Fruit fly (Drosophila melanogaster) whole organism, embryonic: ENCODE data around the gene Eip63E.

ENCODE experiments used
- Asciz ChIP-seq: fragments of 200-800 bp; sonication (Bioruptor generic); optimal IDR thresholded peaks from 2 replicates; lab custom pipeline; 2017; ENCODE audit warnings: missing biosample characterization, mild to moderate bottlenecking, missing genetic modification characterization, missing genetic modification reagents
- Atf3 ChIP-seq: fragments of 200-800 bp; sonication (Bioruptor generic); optimal IDR thresholded peaks from 3 replicates; lab custom pipeline; 2016; ENCODE audit warnings: missing biosample characterization, missing genetic modification characterization
- B-H2 ChIP-seq: fragments of 200-800 bp; sonication (Bioruptor generic); optimal IDR thresholded peaks from 2 replicates; lab custom pipeline; 2018; ENCODE audit warnings: missing biosample characterization, mild to moderate bottlenecking, missing genetic modification characterization
- CG10209 ChIP-seq: fragments of 200-800 bp; sonication (Bioruptor generic); optimal IDR thresholded peaks from 3 replicates; lab custom pipeline; 2017; ENCODE audit warnings: missing biosample characterization, mild to moderate bottlenecking, missing genetic modification characterization, missing genetic modification reagents
- CG10321 ChIP-seq: fragments of 200-800 bp; sonication (Bioruptor generic); IDR thresholded peaks from 2 replicates; pipeline ENCODE4 v1.3.6; 2022; ENCODE audit warnings: missing biosample characterization, missing genetic modification characterization
- CG11695 ChIP-seq: fragments of 200-800 bp; sonication (Bioruptor generic); IDR thresholded peaks from 3 replicates; pipeline ENCODE4 v1.3.6; 2022; ENCODE audit warnings: missing biosample characterization, missing genetic modification characterization
- CG12104 ChIP-seq: fragments of 200-800 bp; sonication (Bioruptor generic); optimal IDR thresholded peaks from 3 replicates; lab custom pipeline; 2016; ENCODE audit warnings: missing biosample characterization, missing genetic modification characterization
- CG12659 ChIP-seq: fragments of 200-800 bp; sonication (Bioruptor generic); optimal IDR thresholded peaks from 3 replicates; lab custom pipeline; 2017; ENCODE audit warnings: mild to moderate bottlenecking, missing biosample characterization, missing genetic modification reagents, missing genetic modification characterization
- CG12769 ChIP-seq: fragments of 200-800 bp; sonication (Bioruptor generic); optimal IDR thresholded peaks from 2 replicates; lab custom pipeline; 2019; ENCODE audit warnings: missing biosample characterization, mild to moderate bottlenecking, missing genetic modification characterization, moderate library complexity
- CG15073 ChIP-seq: fragments of 200-800 bp; sonication (Bioruptor generic); optimal IDR thresholded peaks from 2 replicates; lab custom pipeline; 2016; ENCODE audit warnings: missing biosample characterization, missing genetic modification characterization
- CG15269 ChIP-seq: fragments of 200-800 bp; sonication (Bioruptor generic); optimal IDR thresholded peaks from 2 replicates; lab custom pipeline; 2018; ENCODE audit warnings: missing biosample characterization, mild to moderate bottlenecking, missing genetic modification characterization, moderate library complexity
- CG15514 ChIP-seq: fragments of 200-800 bp; sonication (Bioruptor generic); optimal IDR thresholded peaks from 3 replicates; lab custom pipeline; 2017; ENCODE audit warnings: missing biosample characterization, missing genetic modification characterization, mild to moderate bottlenecking, moderate library complexity, missing genetic modification reagents
- CG18011 ChIP-seq: fragments of 200-800 bp; sonication (Bioruptor generic); optimal IDR thresholded peaks from 2 replicates; lab custom pipeline; 2017; ENCODE audit warnings: missing biosample characterization, missing genetic modification characterization, mild to moderate bottlenecking, moderate library complexity, missing genotype
- CG18619 ChIP-seq: fragments of 200-800 bp; sonication (Bioruptor generic); optimal IDR thresholded peaks from 3 replicates; lab custom pipeline; 2017; ENCODE audit warnings: missing biosample characterization, mild to moderate bottlenecking, missing genetic modification characterization
- CG2116 ChIP-seq: fragments of 200-800 bp; sonication (Bioruptor generic); optimal IDR thresholded peaks from 3 replicates; lab custom pipeline; 2018; ENCODE audit warnings: missing biosample characterization, mild to moderate bottlenecking, missing genetic modification characterization
- CG2889 ChIP-seq: fragments of 200-800 bp; sonication (Bioruptor generic); IDR thresholded peaks from 3 replicates; pipeline ENCODE4 v1.3.6; 2022; ENCODE audit warnings: missing biosample characterization, missing genetic modification characterization
- CG6689 ChIP-seq: fragments of 200-800 bp; sonication (Bioruptor generic); IDR thresholded peaks from 2 replicates; pipeline ENCODE4 v1.3.6; 2022; ENCODE audit warnings: missing biosample characterization, missing genetic modification characterization
- CG8290 ChIP-seq, 3 experiments: fragments of 200-800 bp; sonication (Bioruptor generic); optimal IDR thresholded peaks; 2 replicates each; lab custom pipeline; 2016 to 2019; ENCODE audit warnings: missing biosample characterization in 3 of 3, missing genetic modification characterization in 3 of 3, mild to moderate bottlenecking in 2 of 3, moderate library complexity in 1 of 3
- Dip3 ChIP-seq: fragments of 200-800 bp; sonication (Bioruptor generic); optimal IDR thresholded peaks from 3 replicates; lab custom pipeline; 2016; ENCODE audit warnings: missing biosample characterization, missing genetic modification characterization
- ERR ChIP-seq: fragments of 200-800 bp; sonication (Bioruptor generic); optimal IDR thresholded peaks from 2 replicates; lab custom pipeline; 2016; ENCODE audit warnings: missing biosample characterization, missing genetic modification characterization
- Gsc ChIP-seq: fragments of 200-800 bp; sonication (Bioruptor generic); IDR thresholded peaks from 2 replicates; pipeline ENCODE4 v1.3.6; 2022; ENCODE audit warnings: missing biosample characterization, missing genetic modification characterization
- HmgD ChIP-seq: fragments of 200-800 bp; sonication (Bioruptor generic); optimal IDR thresholded peaks from 3 replicates; lab custom pipeline; 2016; ENCODE audit warnings: missing biosample characterization, missing genetic modification characterization
- Hr78 ChIP-seq, 2 experiments: fragments of 200-800 bp in 1 of 2; fragments of >200 bp in 1 of 2; sonication (Bioruptor generic) in 1 of 2; optimal IDR thresholded peaks; 2 replicates each; lab custom pipeline; 2017 to 2019; ENCODE audit warnings: missing biosample characterization in 2 of 2, missing genetic modification characterization in 2 of 2, mild to moderate bottlenecking in 1 of 2, moderate library complexity in 1 of 2
- Hsf ChIP-seq: fragments of 200-800 bp; sonication (Bioruptor generic); optimal IDR thresholded peaks from 3 replicates; lab custom pipeline; 2016; ENCODE audit warnings: missing biosample characterization, missing genetic modification characterization
- NC2β ChIP-seq: fragments of 200-800 bp; sonication (Bioruptor generic); optimal IDR thresholded peaks from 2 replicates; lab custom pipeline; 2016; ENCODE audit warnings: missing biosample characterization, missing genetic modification characterization
- Ptx1 ChIP-seq: fragments of 200-800 bp; sonication (Bioruptor generic); IDR thresholded peaks from 2 replicates; pipeline ENCODE4 v1.3.6; 2022; ENCODE audit warnings: missing biosample characterization, missing genetic modification characterization
- Sin3A ChIP-seq: fragments of >200 bp; optimal IDR thresholded peaks from 2 replicates; lab custom pipeline; 2018
- Sox100B ChIP-seq: fragments of 200-800 bp; sonication (Bioruptor generic); optimal IDR thresholded peaks from 3 replicates; lab custom pipeline; 2018; ENCODE audit warnings: missing biosample characterization, mild to moderate bottlenecking, missing genetic modification characterization
- ac ChIP-seq: fragments of 200-800 bp; sonication (Bioruptor generic); optimal IDR thresholded peaks from 3 replicates; lab custom pipeline; 2017; ENCODE audit warnings: missing biosample characterization, mild to moderate bottlenecking, missing genetic modification characterization
- al ChIP-seq: fragments of 200-800 bp; sonication (Bioruptor generic); IDR thresholded peaks from 2 replicates; pipeline ENCODE4 v1.3.6; 2022; ENCODE audit warnings: missing biosample characterization, missing genetic modification characterization
- ase ChIP-seq: fragments of 200-800 bp; sonication (Bioruptor generic); IDR thresholded peaks from 3 replicates; pipeline ENCODE4 v1.3.6; 2022; ENCODE audit warnings: missing biosample characterization, missing genetic modification characterization
- bsh ChIP-seq, 2 experiments: fragments of 200-800 bp; sonication (Bioruptor generic); optimal IDR thresholded peaks; 2 replicates each; lab custom pipeline; 2017 to 2018; ENCODE audit warnings: mild to moderate bottlenecking in 2 of 2, missing biosample characterization in 2 of 2, missing genetic modification characterization in 2 of 2, moderate library complexity in 1 of 2
- btn ChIP-seq: fragments of 200-800 bp; sonication (Bioruptor generic); optimal IDR thresholded peaks from 2 replicates; lab custom pipeline; 2016; ENCODE audit warnings: missing biosample characterization, missing genetic modification characterization
- da ChIP-seq: fragments of 200-800 bp; sonication (Bioruptor generic); optimal IDR thresholded peaks from 2 replicates; lab custom pipeline; 2016; ENCODE audit warnings: missing biosample characterization, missing genetic modification characterization
- ewg ChIP-seq: fragments of 200-800 bp; sonication (Bioruptor generic); optimal IDR thresholded peaks from 3 replicates; lab custom pipeline; 2017; ENCODE audit warnings: mild to moderate bottlenecking, missing biosample characterization, missing genetic modification reagents, missing genetic modification characterization
- gsb ChIP-seq: fragments of 200-800 bp; sonication (Bioruptor generic); IDR thresholded peaks from 2 replicates; pipeline ENCODE4 v1.3.6; 2022; ENCODE audit warnings: missing biosample characterization, missing genetic modification characterization
- hbn ChIP-seq: fragments of 200-800 bp; sonication (Bioruptor generic); IDR thresholded peaks from 2 replicates; pipeline ENCODE4 v1.3.6; 2022; ENCODE audit warnings: missing biosample characterization, missing genetic modification characterization; ENCODE audit not compliant: partially characterized antibody
- ind ChIP-seq: fragments of 200-800 bp; sonication (Bioruptor generic); optimal IDR thresholded peaks from 3 replicates; lab custom pipeline; 2016; ENCODE audit warnings: missing biosample characterization, missing genetic modification characterization
- insv ChIP-seq, 2 experiments: fragments of 200-800 bp; sonication (Bioruptor generic); optimal IDR thresholded peaks; 3 replicates each; lab custom pipeline; 2016 to 2018; ENCODE audit warnings: missing biosample characterization in 2 of 2, missing genetic modification characterization in 2 of 2
- kay ChIP-seq: fragments of 200-800 bp; sonication (Bioruptor generic); optimal IDR thresholded peaks from 2 replicates; lab custom pipeline; 2016; ENCODE audit warnings: missing biosample characterization, missing genetic modification characterization
- lab ChIP-seq: fragments of 200-800 bp; sonication (Bioruptor generic); optimal IDR thresholded peaks from 3 replicates; lab custom pipeline; 2017; ENCODE audit warnings: missing biosample characterization, missing genetic modification characterization, mild to moderate bottlenecking, moderate library complexity, missing genetic modification reagents
- lola ChIP-seq, 3 experiments: fragments of >200 bp in 2 of 3; fragments of 200-800 bp in 1 of 3; sonication (Bioruptor generic) in 1 of 3; optimal IDR thresholded peaks; 2 replicates each; lab custom pipeline; 2017 to 2019; ENCODE audit warnings: missing biosample characterization in 3 of 3, missing genetic modification characterization in 3 of 3, mild to moderate bottlenecking in 1 of 3, moderate library complexity in 1 of 3
- pzg ChIP-seq: fragments of 200-800 bp; sonication (Bioruptor generic); optimal IDR thresholded peaks from 3 replicates; lab custom pipeline; 2018; ENCODE audit warnings: missing biosample characterization, mild to moderate bottlenecking, missing genetic modification characterization, moderate library complexity
- repo ChIP-seq: fragments of 200-800 bp; sonication (Bioruptor generic); optimal IDR thresholded peaks from 2 replicates; lab custom pipeline; 2016; ENCODE audit warnings: missing biosample characterization, missing genetic modification characterization
- run ChIP-seq: fragments of 200-800 bp; sonication (Bioruptor generic); optimal IDR thresholded peaks from 3 replicates; lab custom pipeline; 2018; ENCODE audit warnings: missing biosample characterization, mild to moderate bottlenecking, missing genetic modification characterization
- schlank ChIP-seq: fragments of 200-800 bp; sonication (Bioruptor generic); optimal IDR thresholded peaks from 2 replicates; lab custom pipeline; 2018; ENCODE audit warnings: missing biosample characterization, mild to moderate bottlenecking, missing genetic modification characterization
- shn ChIP-seq: fragments of 200-800 bp; sonication (Bioruptor generic); optimal IDR thresholded peaks from 3 replicates; lab custom pipeline; 2016; ENCODE audit warnings: missing biosample characterization, missing genetic modification characterization
- sisA ChIP-seq: fragments of 200-800 bp; sonication (Bioruptor generic); IDR thresholded peaks from 2 replicates; pipeline ENCODE4 v1.3.6; 2022; ENCODE audit warnings: missing biosample characterization, missing genetic modification characterization
- toy ChIP-seq: fragments of 200-800 bp; sonication (Bioruptor generic); IDR thresholded peaks from 2 replicates; pipeline ENCODE4 v1.3.6; 2022; ENCODE audit warnings: missing biosample characterization, missing genetic modification characterization
- unc-4 ChIP-seq: fragments of 200-800 bp; sonication (Bioruptor generic); IDR thresholded peaks from 2 replicates; pipeline ENCODE4 v1.3.6; 2022; ENCODE audit warnings: missing biosample characterization, missing genetic modification characterization; ENCODE audit not compliant: partially characterized antibody
- unpg ChIP-seq: fragments of 200-800 bp; sonication (Bioruptor generic); optimal IDR thresholded peaks from 3 replicates; lab custom pipeline; 2018; ENCODE audit warnings: missing biosample characterization, mild to moderate bottlenecking, missing genetic modification characterization, moderate library complexity

Eip63E gene

dm6 chr3L:3626069-3626468, 110.5 kb downstream of the Eip63E start, which contains the start of gene dar1 (continued):
- no peak for TF ChIP-seq lola (GFP tag; optimal IDR thresholded peaks at IDR 0.05; lab: Kevin White, UChicago)
- 0 out of 3 replicates have a peak, but pooled peaks have one; percentile 11 for TF ChIP-seq CG11695 (GFP tag; lab: Robert Waterston, UW)
- no peak for TF ChIP-seq CG15269
- no peak for TF ChIP-seq CG15514
- TF ChIP-seq ase (GFP tag; lab: Robert Waterston, UW), result no peak
- TF ChIP-seq run, result no peak
- TF ChIP-seq CG2116 (GFP tag; lab: Kevin White, UChicago), result no peak
- no peak for TF ChIP-seq Ptx1
- TF ChIP-seq CG10209, result no peak
- TF ChIP-seq kay (GFP tag; lab: Kevin White, UChicago), result no peak
- peak in 1 of 2 experiments; percentile 40 for TF ChIP-seq Hr78 (GFP tag; optimal IDR thresholded peaks at IDR 0.05; lab: Kevin White, UChicago)
- peak; percentile 62 for TF ChIP-seq hbn (GFP tag; lab: Robert Waterston, UW)
- TF ChIP-seq gsb (GFP tag; lab: Robert Waterston, UW), result no peak
- TF ChIP-seq CG6689, result no peak
- TF ChIP-seq unpg, result no peak
- no peak for TF ChIP-seq CG10321 (GFP tag; lab: Robert Waterston, UW)
- TF ChIP-seq ewg (GFP tag; lab: Kevin White, UChicago), result no peak
- no peak for TF ChIP-seq Asciz (GFP tag; lab: Kevin White, UChicago)
- TF ChIP-seq Hsf (GFP tag; lab: Kevin White, UChicago), result no peak
- TF ChIP-seq NC2β (GFP tag; lab: Kevin White, UChicago), result no peak
- TF ChIP-seq lab (GFP tag; lab: Kevin White, UChicago), result no peak
- no peak for TF ChIP-seq ind (GFP tag; lab: Kevin White, UChicago)
- TF ChIP-seq ERR (GFP tag; lab: Kevin White, UChicago), result no peak
- TF ChIP-seq al (GFP tag; lab: Robert Waterston, UW), result no peak
- TF ChIP-seq repo (GFP tag; lab: Kevin White, UChicago), result no peak
- no peak for TF ChIP-seq toy (GFP tag; lab: Robert Waterston, UW)
- TF ChIP-seq Sox100B (GFP tag; lab: Kevin White, UChicago), result no peak
- TF ChIP-seq da (GFP tag; lab: Kevin White, UChicago), result no peak
- TF ChIP-seq CG8290 (GFP tag; optimal IDR thresholded peaks at IDR 0.05; lab: Kevin White, UChicago), result no peak
- no peak for TF ChIP-seq CG8290 (tag; optimal IDR thresholded peaks at IDR 0.05; lab: Kevin White, UChicago)
- no peak for TF ChIP-seq btn (GFP tag; lab: Kevin White, UChicago)
- no peak for TF ChIP-seq sisA (GFP tag; lab: Robert Waterston, UW)
- TF ChIP-seq schlank (tag; lab: Kevin White, UChicago), result no peak
- TF ChIP-seq unc-4 (GFP tag; lab: Robert Waterston, UW), result peak; percentile 27; the same call in 1 of the 2 replicates
- no peak for TF ChIP-seq HmgD (GFP tag; lab: Kevin White, UChicago)
- TF ChIP-seq pzg (GFP tag; lab: Kevin White, UChicago), result no peak
- no peak for TF ChIP-seq shn
- no peak for TF ChIP-seq CG15073 (GFP tag; lab: Kevin White, UChicago)
- TF ChIP-seq CG12659 (GFP tag; lab: Kevin White, UChicago), result no peak
- no peak for TF ChIP-seq Gsc (GFP tag; lab: Robert Waterston, UW)
- TF ChIP-seq insv (GFP tag; optimal IDR thresholded peaks at IDR 0.05; lab: Kevin White, UChicago), result peak in 1 of 2 experiments; percentile 88
- TF ChIP-seq Sin3A (lab: Kevin White, UChicago), result no peak
- no peak for TF ChIP-seq Atf3 (GFP tag; lab: Kevin White, UChicago)
- no peak for TF ChIP-seq ac (GFP tag; lab: Kevin White, UChicago)
- TF ChIP-seq B-H2, result no peak
- TF ChIP-seq CG18011, result peak; percentile 71
- no peak for TF ChIP-seq CG18619
- no peak for TF ChIP-seq CG12769 (tag; lab: Kevin White, UChicago)
- no peak for TF ChIP-seq CG12104 (GFP tag; lab: Kevin White, UChicago)
- TF ChIP-seq CG2889, result no peak
- no peak for TF ChIP-seq Dip3
- no peak for TF ChIP-seq bsh (GFP tag; optimal IDR thresholded peaks at IDR 0.05; lab: Kevin White, UChicago)
